Fruit fly (Drosophila melanogaster): ENCODE results near the gene Ccdc85.

- no peak for TF ChIP-seq CG4617 (GFP tag; optimal IDR thresholded peaks at IDR 0.05; ENCODE audit: borderline replicate concordance)
- no peak for TF ChIP-seq trh (GFP tag; optimal IDR thresholded peaks at IDR 0.05)
- TF ChIP-seq sens (GFP tag) = no peak
- no peak for TF ChIP-seq pan (optimal IDR thresholded peaks at IDR 0.05)
- no peak for TF ChIP-seq pan (GFP tag; optimal IDR thresholded peaks at IDR 0.05 in 1 of 2, IDR thresholded peaks at IDR 0.05 in 1 of 2)
- TF ChIP-seq CG1832 (GFP tag; optimal IDR thresholded peaks at IDR 0.05) = no peak
- TF ChIP-seq row (GFP tag; IDR thresholded peaks at IDR 0.05) = no peak
- no peak for TF ChIP-seq CG13296 (GFP tag; optimal IDR thresholded peaks at IDR 0.05)
Observed at dm6 chr2L:3043647-3044046, 44.6 kb downstream of the Ccdc85 start, which contains the start of gene FASN2.

Measured in whole organism, embryonic.